Fruit fly (Drosophila melanogaster) whole organism, prepupa: ENCODE data around the gene CG13005.

Experiments
- CG11294 ChIP-seq: fragments of 200-800 bp; sonication (Bioruptor generic); IDR thresholded peaks from 2 replicates; pipeline ENCODE4 v1.3.6; 2022; ENCODE audit warnings: missing biosample characterization, missing genetic modification characterization
- CG32006 ChIP-seq: fragments of 200-800 bp; sonication (Bioruptor generic); optimal IDR thresholded peaks from 3 replicates; lab custom pipeline; 2017; ENCODE audit warnings: missing biosample characterization, mild to moderate bottlenecking, missing genetic modification characterization
- CG4318 ChIP-seq: fragments of 200-800 bp; sonication (Bioruptor generic); optimal IDR thresholded peaks from 3 replicates; lab custom pipeline; 2017; ENCODE audit warnings: missing biosample characterization, mild to moderate bottlenecking, missing genetic modification characterization
- esn ChIP-seq: fragments of 200-800 bp; sonication (Bioruptor generic); optimal IDR thresholded peaks from 2 replicates; lab custom pipeline; 2016; ENCODE audit warnings: missing biosample characterization, mild to moderate bottlenecking, missing genetic modification characterization, moderate library complexity
- fkh ChIP-seq: fragments of 200-800 bp; sonication (Bioruptor generic); optimal IDR thresholded peaks from 3 replicates; lab custom pipeline; 2017; ENCODE audit warnings: missing biosample characterization, mild to moderate bottlenecking, missing genetic modification characterization, moderate library complexity

DNA sequence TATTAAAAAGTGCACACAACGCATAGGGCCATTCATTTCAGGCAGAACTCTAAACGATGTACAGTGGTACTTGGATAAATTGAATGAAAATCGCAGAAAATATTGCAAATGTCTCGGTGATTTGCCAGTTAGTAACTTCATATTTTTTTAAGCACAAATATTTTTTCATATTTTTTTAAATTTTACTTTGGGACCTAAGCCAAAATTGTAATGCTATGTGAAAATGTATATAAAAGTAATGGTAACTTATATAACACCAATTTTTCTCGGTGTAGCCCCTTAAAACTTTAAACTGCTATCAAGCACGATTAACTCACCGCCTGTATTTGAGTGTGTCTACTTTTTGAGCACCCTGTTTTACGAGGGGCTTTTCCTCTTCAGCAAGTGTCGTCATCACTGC lies 17.8 kb downstream of the CG13005 start:
- peak; percentile 6; the same call in 1 of the 2 replicates for TF ChIP-seq CG11294
- peak; percentile 26 for TF ChIP-seq CG4318 (GFP tag; lab: Kevin White, UChicago)
- TF ChIP-seq fkh (GFP tag; lab: Kevin White, UChicago) = no peak
- peak; percentile 63 for TF ChIP-seq CG32006 (GFP tag; lab: Kevin White, UChicago)
- TF ChIP-seq esn (GFP tag; lab: Kevin White, UChicago) = no peak
